Worm (Caenorhabditis elegans) whole organism, L3 larva: ENCODE measurements around the gene tag-234.

Source experiments
- R02D3.7 ChIP-seq: fragments of 150-350 bp; optimal IDR thresholded peaks from 2 replicates; lab custom pipeline; 2014; ENCODE audit warnings: missing biosample characterization, missing genetic modification characterization
- ZK546.5 ChIP-seq: sonication (generic microtip); optimal IDR thresholded peaks from 2 replicates; lab custom pipeline; 2017; ENCODE audit warnings: missing biosample characterization, missing genetic modification characterization
- aly-2 ChIP-seq: fragments of 150-350 bp; optimal IDR thresholded peaks from 2 replicates; lab custom pipeline; 2014; ENCODE audit warnings: missing biosample characterization, missing genetic modification characterization
- ama-1 ChIP-seq: fragments of 150-350 bp; optimal IDR thresholded peaks from 2 replicates; lab custom pipeline; 2018
- ceh-16 ChIP-seq: sonication (generic microtip); optimal IDR thresholded peaks from 2 replicates; lab custom pipeline; 2017; ENCODE audit warnings: missing biosample characterization, missing genetic modification characterization
- ceh-28 ChIP-seq: fragments of 150-350 bp; optimal IDR thresholded peaks from 2 replicates; lab custom pipeline; 2014; ENCODE audit warnings: missing biosample characterization, missing genetic modification reagents, missing genetic modification characterization
- ceh-82 ChIP-seq: fragments of 150-350 bp; optimal IDR thresholded peaks from 2 replicates; lab custom pipeline; 2014; ENCODE audit warnings: missing biosample characterization, missing genetic modification characterization
- ceh-9 ChIP-seq: sonication (generic microtip); optimal IDR thresholded peaks from 2 replicates; lab custom pipeline; 2018; ENCODE audit warnings: missing biosample characterization, missing genetic modification characterization
- daf-12 ChIP-seq: fragments of 150-350 bp; optimal IDR thresholded peaks from 2 replicates; lab custom pipeline; 2014; ENCODE audit warnings: missing biosample characterization, missing genetic modification reagents, missing genetic modification characterization
- egl-27 ChIP-seq: sonication (generic microtip); optimal IDR thresholded peaks from 4 replicates; lab custom pipeline; 2017; ENCODE audit warnings: missing biosample characterization, missing genetic modification reagents, missing genetic modification characterization
- egl-5 ChIP-seq: fragments of 150-350 bp; optimal IDR thresholded peaks from 2 replicates; lab custom pipeline; 2017; ENCODE audit warnings: missing biosample characterization, missing genetic modification reagents, missing genetic modification characterization, inconsistent platforms
- elt-1 ChIP-seq: fragments of 150-350 bp; optimal IDR thresholded peaks from 2 replicates; lab custom pipeline; 2014; ENCODE audit warnings: missing biosample characterization, missing genetic modification characterization
- elt-2 ChIP-seq: sonication (generic microtip); optimal IDR thresholded peaks from 2 replicates; lab custom pipeline; 2016; ENCODE audit warnings: missing genetic modification reagents, mild to moderate bottlenecking, missing genetic modification characterization, missing compliant biosample characterization
- elt-3 ChIP-seq, 3 experiments: fragments of 150-350 bp in 1 of 3; sonication (generic microtip) in 2 of 3; optimal IDR thresholded peaks; 2 replicates in 2 of 3; 4 replicates in 1 of 3; lab custom pipeline; 2014 to 2017; ENCODE audit warnings: missing biosample characterization in 3 of 3, missing genetic modification characterization in 3 of 3
- eor-1 ChIP-seq, 2 experiments: fragments of 150-350 bp; optimal IDR thresholded peaks; 2 replicates each; lab custom pipeline; 2014 to 2018; ENCODE audit warnings: missing biosample characterization in 2 of 2, missing genetic modification characterization in 2 of 2
- fkh-10 ChIP-seq: sonication (generic microtip); optimal IDR thresholded peaks from 2 replicates; lab custom pipeline; 2017; ENCODE audit warnings: missing biosample characterization, missing genetic modification reagents, missing genetic modification characterization
- fkh-2 ChIP-seq: fragments of 150-350 bp; optimal IDR thresholded peaks from 2 replicates; lab custom pipeline; 2014; ENCODE audit warnings: missing biosample characterization, missing genetic modification reagents, missing genetic modification characterization
- fos-1 ChIP-seq: fragments of 150-350 bp; optimal IDR thresholded peaks from 2 replicates; lab custom pipeline; 2014; ENCODE audit warnings: missing biosample characterization, missing genetic modification characterization
- hmg-11 ChIP-seq: sonication (generic microtip); optimal IDR thresholded peaks from 2 replicates; lab custom pipeline; 2016; ENCODE audit warnings: missing genetic modification characterization, missing compliant biosample characterization
- jun-1 ChIP-seq: fragments of 150-350 bp; optimal IDR thresholded peaks from 2 replicates; lab custom pipeline; 2014; ENCODE audit warnings: missing biosample characterization, missing genetic modification reagents, missing genetic modification characterization
- lin-15B ChIP-seq: fragments of 150-350 bp; optimal IDR thresholded peaks from 2 replicates; lab custom pipeline; 2014; ENCODE audit warnings: missing biosample characterization, missing genetic modification characterization
- lin-39 ChIP-seq: fragments of 150-350 bp; optimal IDR thresholded peaks from 2 replicates; lab custom pipeline; 2018; ENCODE audit warnings: missing biosample characterization, missing genetic modification reagents, missing genetic modification characterization
- lsy-12 ChIP-seq: sonication (generic microtip); optimal IDR thresholded peaks from 2 replicates; lab custom pipeline; 2016; ENCODE audit warnings: mild to moderate bottlenecking, missing genetic modification characterization, missing compliant biosample characterization
- mdl-1 ChIP-seq: fragments of 150-350 bp; optimal IDR thresholded peaks from 2 replicates; lab custom pipeline; 2014; ENCODE audit warnings: missing biosample characterization, missing genetic modification characterization
- mml-1 ChIP-seq: fragments of 150-350 bp; sonication (generic microtip); optimal IDR thresholded peaks from 3 replicates; lab custom pipeline; 2014; ENCODE audit warnings: missing biosample characterization, missing genetic modification characterization
- nfya-1 ChIP-seq: sonication (generic microtip); optimal IDR thresholded peaks from 2 replicates; lab custom pipeline; 2017; ENCODE audit warnings: missing genetic modification characterization, mild to moderate bottlenecking, missing compliant biosample characterization, antibody characterized with exemption, moderate library complexity; ENCODE audit not compliant: insufficient read depth
- nhr-11 ChIP-seq: fragments of 150-350 bp; optimal IDR thresholded peaks from 2 replicates; lab custom pipeline; 2014; ENCODE audit warnings: missing biosample characterization, missing genetic modification characterization
- nhr-12 ChIP-seq: fragments of 150-350 bp; optimal IDR thresholded peaks from 2 replicates; lab custom pipeline; 2014; ENCODE audit warnings: missing biosample characterization, missing genetic modification characterization
- nhr-23 ChIP-seq: fragments of 150-350 bp; optimal IDR thresholded peaks from 2 replicates; lab custom pipeline; 2014; ENCODE audit warnings: missing biosample characterization, missing genetic modification reagents, missing genetic modification characterization
- nhr-237 ChIP-seq: fragments of 150-350 bp; optimal IDR thresholded peaks from 2 replicates; lab custom pipeline; 2014; ENCODE audit warnings: missing biosample characterization, missing genetic modification characterization
- nhr-25 ChIP-seq: sonication (generic microtip); optimal IDR thresholded peaks from 2 replicates; lab custom pipeline; 2017; ENCODE audit warnings: missing biosample characterization, missing genetic modification characterization
- nhr-28 ChIP-seq: fragments of 150-350 bp; optimal IDR thresholded peaks from 2 replicates; lab custom pipeline; 2014; ENCODE audit warnings: missing biosample characterization, missing genetic modification characterization
- nhr-43 ChIP-seq: sonication (generic microtip); optimal IDR thresholded peaks from 2 replicates; lab custom pipeline; 2016; ENCODE audit warnings: mild to moderate bottlenecking, missing genetic modification characterization, missing compliant biosample characterization; ENCODE audit not compliant: poor library complexity, severe bottlenecking
- nhr-67 ChIP-seq: fragments of 150-350 bp; optimal IDR thresholded peaks from 2 replicates; lab custom pipeline; 2014; ENCODE audit warnings: missing biosample characterization, missing genetic modification characterization
- nhr-76 ChIP-seq: fragments of 150-350 bp; sonication (generic microtip); optimal IDR thresholded peaks from 5 replicates; lab custom pipeline; 2014; ENCODE audit warnings: missing biosample characterization, missing genetic modification characterization
- nhr-77 ChIP-seq: fragments of 150-350 bp; optimal IDR thresholded peaks from 2 replicates; lab custom pipeline; 2014; ENCODE audit warnings: missing biosample characterization, missing genetic modification characterization
- pha-4 ChIP-seq: fragments of 150-350 bp; optimal IDR thresholded peaks from 2 replicates; lab custom pipeline; 2014; ENCODE audit warnings: missing biosample characterization, missing genetic modification reagents, missing genetic modification characterization
- pqm-1 ChIP-seq: fragments of 150-350 bp; optimal IDR thresholded peaks from 2 replicates; lab custom pipeline; 2017; ENCODE audit warnings: missing biosample characterization, missing genetic modification characterization, inconsistent platforms
- sea-2 ChIP-seq: fragments of 150-350 bp; sonication (generic microtip); optimal IDR thresholded peaks from 4 replicates; lab custom pipeline; 2014; ENCODE audit warnings: missing biosample characterization, missing genetic modification reagents, missing genetic modification characterization
- skn-1 ChIP-seq: fragments of 150-350 bp; optimal IDR thresholded peaks from 2 replicates; lab custom pipeline; 2014; ENCODE audit warnings: missing biosample characterization, missing genetic modification characterization
- snpc-4 ChIP-seq: fragments of 150-350 bp; optimal IDR thresholded peaks from 2 replicates; lab custom pipeline; 2014; ENCODE audit warnings: missing biosample characterization, missing genetic modification characterization
- tbx-2 ChIP-seq: sonication (generic microtip); optimal IDR thresholded peaks from 2 replicates; lab custom pipeline; 2016; ENCODE audit warnings: mild to moderate bottlenecking, missing genetic modification characterization, missing compliant biosample characterization
- unc-39 ChIP-seq: sonication (generic microtip); optimal IDR thresholded peaks from 4 replicates; lab custom pipeline; 2017; ENCODE audit warnings: missing biosample characterization, missing genetic modification characterization
- unc-62 ChIP-seq: fragments of 150-350 bp; sonication (generic microtip); optimal IDR thresholded peaks from 4 replicates; lab custom pipeline; 2014; ENCODE audit warnings: missing biosample characterization, missing genetic modification reagents, missing genetic modification characterization
- zag-1 ChIP-seq: fragments of 150-350 bp; optimal IDR thresholded peaks from 2 replicates; lab custom pipeline; 2014; ENCODE audit warnings: missing biosample characterization, missing genetic modification characterization
- ztf-11 ChIP-seq: fragments of 150-350 bp; optimal IDR thresholded peaks from 2 replicates; lab custom pipeline; 2014; ENCODE audit warnings: missing biosample characterization, missing genetic modification characterization
- ztf-4 ChIP-seq: fragments of 150-350 bp; optimal IDR thresholded peaks from 2 replicates; lab custom pipeline; 2014; ENCODE audit warnings: missing biosample characterization, missing genetic modification characterization

Gene tag-234

DNA sequence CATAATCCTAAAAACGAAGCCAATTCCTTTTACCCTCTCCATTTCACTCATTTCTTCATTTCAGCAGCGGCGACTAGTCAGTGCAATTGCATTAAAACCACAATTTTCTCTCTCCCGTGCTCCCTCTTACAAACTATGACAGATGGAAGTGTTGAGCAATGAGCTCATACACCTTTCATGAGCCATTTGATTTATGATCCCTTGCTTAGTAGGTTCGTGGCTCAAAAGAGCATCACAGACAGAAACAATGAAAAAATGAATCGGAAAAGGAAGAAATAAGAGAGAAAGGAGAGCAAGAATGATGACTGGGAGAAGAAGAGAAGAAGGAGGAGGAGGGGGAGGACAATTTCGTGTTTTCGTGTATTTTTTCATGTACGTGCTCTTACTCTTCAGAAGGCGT, 7.5 kb downstream of the tag-234 start:
- TF ChIP-seq ama-1 = no peak
- TF ChIP-seq eor-1 (tag; optimal IDR thresholded peaks at IDR 0.05; lab: Kevin White, UChicago) = no peak
- TF ChIP-seq mml-1 (tag; lab: Kevin White, UChicago) = no peak
- TF ChIP-seq lsy-12 (tag; lab: Kevin White, UChicago) = no peak
- TF ChIP-seq elt-2 (tag; lab: Kevin White, UChicago) = no peak
- TF ChIP-seq pqm-1 = no peak
- peak; percentile 47 for TF ChIP-seq egl-5
- no peak for TF ChIP-seq tbx-2 (tag; lab: Kevin White, UChicago)
- no peak for TF ChIP-seq jun-1 (tag; lab: Kevin White, UChicago)
- no peak for TF ChIP-seq elt-3 (tag; optimal IDR thresholded peaks at IDR 0.05; lab: Kevin White, UChicago)
- TF ChIP-seq ceh-9 (tag; lab: Kevin White, UChicago) = no peak
- no peak for TF ChIP-seq nhr-28 (tag; lab: Kevin White, UChicago)
- TF ChIP-seq nfya-1 = peak; percentile 13
- TF ChIP-seq snpc-4 (tag; lab: Kevin White, UChicago) = no peak
- no peak for TF ChIP-seq ceh-82 (tag; lab: Kevin White, UChicago)
- peak; percentile 74 for TF ChIP-seq lin-39 (tag; lab: Kevin White, UChicago)
- no peak for TF ChIP-seq ztf-4 (tag; lab: Kevin White, UChicago)

DNA sequence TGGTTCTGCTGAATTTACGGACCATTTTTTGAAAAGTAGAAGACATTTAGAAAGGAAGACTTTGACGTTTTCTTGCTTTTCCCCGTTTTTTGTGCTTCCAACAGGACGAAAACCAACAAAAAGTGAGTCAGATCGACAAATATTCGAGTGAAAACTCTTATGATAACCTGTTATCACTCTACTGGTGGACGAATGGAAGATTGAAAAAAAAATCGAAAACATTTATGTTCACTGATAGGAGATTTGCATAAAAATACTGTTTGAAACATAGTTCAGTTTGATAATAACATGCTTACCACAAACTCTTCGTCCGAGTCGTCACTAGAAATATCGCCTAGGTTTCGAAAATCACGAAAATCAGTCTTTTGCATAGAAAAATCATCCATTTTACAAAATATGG, 8.4 kb downstream of the tag-234 start:
- TF ChIP-seq unc-62 = no peak
- peak; percentile 75 for TF ChIP-seq elt-2 (tag; lab: Kevin White, UChicago)

DNA sequence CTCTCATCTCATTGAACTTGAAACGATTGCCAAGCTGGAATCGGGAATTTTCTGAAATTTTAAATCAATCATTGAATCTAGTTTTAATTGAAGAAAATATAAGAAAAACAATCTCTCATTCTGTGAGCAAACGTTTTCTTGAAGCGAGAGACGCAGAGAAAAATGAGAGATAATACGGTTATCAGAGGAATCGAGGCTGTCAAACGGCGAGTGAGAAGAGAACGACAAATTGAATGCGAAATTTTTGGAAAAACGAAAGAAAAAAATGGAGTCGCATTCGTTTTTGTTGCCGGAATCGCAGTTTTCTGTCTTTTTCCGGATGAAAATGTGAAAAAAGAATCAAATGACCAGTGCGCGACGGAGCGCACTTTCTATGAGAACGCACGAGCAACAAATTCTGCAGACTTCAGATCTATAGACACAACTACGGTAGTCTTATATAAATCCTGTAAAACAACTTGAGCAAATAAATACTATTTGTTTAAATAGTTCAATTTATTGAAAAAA, 9.6 kb downstream of the tag-234 start, which contains the start of gene tex-2:
Gene tex-2 (minus strand): TSS at position 51 of the 507 bp plus-strand sequence.
- TF ChIP-seq ceh-82 (tag; lab: Kevin White, UChicago) = no peak
- TF ChIP-seq nhr-11 (tag; lab: Kevin White, UChicago) = no peak
- TF ChIP-seq egl-5 = no peak
- no peak for TF ChIP-seq skn-1 (tag; lab: Kevin White, UChicago)
- no peak for TF ChIP-seq mdl-1 (tag; lab: Kevin White, UChicago)
- TF ChIP-seq nhr-76 = no peak
- TF ChIP-seq ceh-28 (tag; lab: Kevin White, UChicago) = no peak
- TF ChIP-seq elt-2 (tag; lab: Kevin White, UChicago) = peak; percentile 93
- TF ChIP-seq eor-1 (tag; optimal IDR thresholded peaks at IDR 0.05; lab: Kevin White, UChicago) = no peak
- TF ChIP-seq fkh-10 (GFP tag; lab: Kevin White, UChicago) = no peak
- no peak for TF ChIP-seq nhr-67 (tag; lab: Kevin White, UChicago)
- no peak for TF ChIP-seq nhr-28 (tag; lab: Kevin White, UChicago)
- TF ChIP-seq fos-1 (tag; lab: Kevin White, UChicago) = no peak
- TF ChIP-seq sea-2 (GFP tag; lab: Kevin White, UChicago) = no peak
- TF ChIP-seq R02D3.7 (tag; lab: Kevin White, UChicago) = no peak
- no peak for TF ChIP-seq lsy-12 (tag; lab: Kevin White, UChicago)
- peak; percentile 35 for TF ChIP-seq pha-4 (tag; lab: Kevin White, UChicago)
- TF ChIP-seq ceh-9 (tag; lab: Kevin White, UChicago) = no peak
- no peak for TF ChIP-seq nhr-77 (tag; lab: Kevin White, UChicago)
- no peak for TF ChIP-seq tbx-2 (tag; lab: Kevin White, UChicago)
- no peak for TF ChIP-seq jun-1 (tag; lab: Kevin White, UChicago)
- no peak for TF ChIP-seq aly-2 (tag; lab: Kevin White, UChicago)
- peak; percentile 40 for TF ChIP-seq ama-1
- no peak for TF ChIP-seq ceh-16 (tag; lab: Kevin White, UChicago)
- no peak for TF ChIP-seq nhr-237 (tag; lab: Kevin White, UChicago)
- TF ChIP-seq lin-39 (tag; lab: Kevin White, UChicago) = peak; percentile 46
- TF ChIP-seq unc-39 (tag; lab: Kevin White, UChicago) = no peak
- no peak for TF ChIP-seq mml-1 (tag; lab: Kevin White, UChicago)
- TF ChIP-seq daf-12 (tag; lab: Kevin White, UChicago) = no peak
- no peak for TF ChIP-seq nhr-43 (tag; lab: Kevin White, UChicago)
- TF ChIP-seq snpc-4 (tag; lab: Kevin White, UChicago) = no peak
- TF ChIP-seq nhr-12 (tag; lab: Kevin White, UChicago) = no peak
- no peak for TF ChIP-seq zag-1 (tag; lab: Kevin White, UChicago)
- TF ChIP-seq nhr-25 = no peak
- TF ChIP-seq elt-3 (tag; optimal IDR thresholded peaks at IDR 0.05; lab: Kevin White, UChicago) = no peak
- TF ChIP-seq hmg-11 = no peak
- peak; percentile 28 for TF ChIP-seq nfya-1
- no peak for TF ChIP-seq ZK546.5 (tag; lab: Kevin White, UChicago)
- TF ChIP-seq lin-15B (tag; lab: Kevin White, UChicago) = peak; percentile 47
- peak; percentile 34 for TF ChIP-seq pqm-1
- no peak for TF ChIP-seq elt-1
- no peak for TF ChIP-seq ztf-4 (tag; lab: Kevin White, UChicago)
- TF ChIP-seq unc-62 = no peak
- no peak for TF ChIP-seq fkh-2 (tag; lab: Kevin White, UChicago)
- TF ChIP-seq nhr-23 = no peak
- TF ChIP-seq ztf-11 (tag; lab: Kevin White, UChicago) = no peak
- TF ChIP-seq egl-27 (tag; lab: Kevin White, UChicago) = no peak
